Worm (Caenorhabditis elegans) whole organism, L2 larva: ENCODE data around the gene T24A6.16.
A peak's percentile ranks its signal among the peaks of the same experiment; 100 is the strongest.

Experiments
- blmp-1 ChIP-seq: sonication (generic microtip); optimal IDR thresholded peaks from 2 replicates; lab custom pipeline; 2017; ENCODE audit warnings: missing genetic modification characterization, mild to moderate bottlenecking, missing compliant biosample characterization, antibody characterized with exemption, moderate library complexity; ENCODE audit not compliant: insufficient read depth
- ceh-82 ChIP-seq: fragments of 150-350 bp; optimal IDR thresholded peaks from 2 replicates; lab custom pipeline; 2014; ENCODE audit warnings: missing biosample characterization, missing genetic modification characterization
- lin-13 ChIP-seq: fragments of 150-350 bp; optimal IDR thresholded peaks from 2 replicates; lab custom pipeline; 2014; ENCODE audit warnings: missing biosample characterization, missing genetic modification reagents, missing genetic modification characterization
- lin-39 ChIP-seq: fragments of 150-350 bp; optimal IDR thresholded peaks from 2 replicates; lab custom pipeline; 2014; ENCODE audit warnings: missing biosample characterization, missing genetic modification reagents, missing genetic modification characterization
- mdl-1 ChIP-seq, 2 experiments: fragments of 150-350 bp in 1 of 2; sonication (generic microtip) in 1 of 2; optimal IDR thresholded peaks; 2 replicates each; lab custom pipeline; 2017; ENCODE audit warnings: missing biosample characterization in 2 of 2, missing genetic modification characterization in 2 of 2
- nhr-10 ChIP-seq: sonication (generic microtip); optimal IDR thresholded peaks from 2 replicates; lab custom pipeline; 2017; ENCODE audit warnings: missing biosample characterization, missing genetic modification characterization
- nhr-12 ChIP-seq: fragments of 150-350 bp; optimal IDR thresholded peaks from 2 replicates; lab custom pipeline; 2014; ENCODE audit warnings: missing biosample characterization, missing genetic modification characterization
- sma-9 ChIP-seq, 2 experiments: fragments of 150-350 bp in 1 of 2; sonication (generic microtip) in 1 of 2; optimal IDR thresholded peaks; 2 replicates each; lab custom pipeline; 2014 to 2016; ENCODE audit warnings: missing genetic modification characterization in 2 of 2, mild to moderate bottlenecking in 1 of 2, missing biosample characterization in 1 of 2, missing compliant biosample characterization in 1 of 2, missing genetic modification reagents in 1 of 2, moderate library complexity in 1 of 2
- unc-39 ChIP-seq: fragments of 150-350 bp; optimal IDR thresholded peaks from 2 replicates; lab custom pipeline; 2014; ENCODE audit warnings: missing biosample characterization, missing genetic modification characterization
- unc-62 ChIP-seq: fragments of 150-350 bp; optimal IDR thresholded peaks from 2 replicates; lab custom pipeline; 2014; ENCODE audit warnings: missing biosample characterization, missing genetic modification reagents, missing genetic modification characterization

DNA sequence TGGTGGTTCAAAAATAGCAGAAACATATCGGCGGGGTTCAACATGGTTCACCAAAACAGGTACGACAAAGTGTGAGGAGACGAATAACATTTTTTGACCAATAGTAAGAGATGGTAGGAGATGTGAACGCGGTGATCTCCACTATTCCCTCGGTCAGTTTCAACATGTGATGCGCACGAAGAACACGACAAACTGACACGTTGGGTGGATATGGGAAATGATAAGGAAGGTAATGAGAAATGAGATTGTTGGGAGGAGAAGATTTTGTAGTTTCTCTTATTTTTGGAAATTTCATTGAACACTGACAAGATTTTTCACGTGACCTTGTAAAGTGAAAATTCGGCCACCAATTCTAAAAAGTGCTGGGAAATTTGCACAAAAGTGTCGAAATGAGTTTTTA, 48.0 kb upstream of the T24A6.16 start:
- TF ChIP-seq unc-39 (tag; lab: Kevin White, UChicago), result no peak
- no peak for TF ChIP-seq lin-13 (GFP tag; lab: Kevin White, UChicago)
- TF ChIP-seq sma-9 (GFP tag; optimal IDR thresholded peaks at IDR 0.05; lab: Kevin White, UChicago), result peak; percentile 83
- no peak for TF ChIP-seq sma-9 (tag; optimal IDR thresholded peaks at IDR 0.05; lab: Kevin White, UChicago)
- no peak for TF ChIP-seq unc-62 (GFP tag; lab: Kevin White, UChicago)
- TF ChIP-seq blmp-1 (tag; lab: Kevin White, UChicago), result peak; percentile 62
- no peak for TF ChIP-seq ceh-82 (tag; lab: Kevin White, UChicago)
- no peak for TF ChIP-seq mdl-1 (tag; optimal IDR thresholded peaks at IDR 0.05; lab: Kevin White, UChicago)
- TF ChIP-seq lin-39 (tag; lab: Kevin White, UChicago), result no peak
- no peak for TF ChIP-seq nhr-12 (tag; lab: Kevin White, UChicago)
- no peak for TF ChIP-seq nhr-10 (tag; lab: Kevin White, UChicago)
